Fruit fly (Drosophila melanogaster) whole organism, prepupa: Measurements from ENCODE around the gene Cad87A.

ENCODE experiments used
- Blimp-1 ChIP-seq: fragments of 200-800 bp; sonication (Bioruptor generic); optimal IDR thresholded peaks from 3 replicates; lab custom pipeline; 2017; ENCODE audit warnings: missing biosample characterization, missing genetic modification characterization, mild to moderate bottlenecking, moderate library complexity, missing genetic modification reagents
- CG10669 ChIP-seq: fragments of 200-800 bp; sonication (Bioruptor generic); optimal IDR thresholded peaks from 3 replicates; lab custom pipeline; 2018; ENCODE audit warnings: missing biosample characterization, mild to moderate bottlenecking, missing genetic modification characterization, moderate library complexity
- CG11294 ChIP-seq: fragments of 200-800 bp; sonication (Bioruptor generic); IDR thresholded peaks from 2 replicates; pipeline ENCODE4 v1.3.6; 2022; ENCODE audit warnings: missing biosample characterization, missing genetic modification characterization
- CG1621 ChIP-seq: fragments of 200-800 bp; sonication (Bioruptor generic); optimal IDR thresholded peaks from 3 replicates; lab custom pipeline; 2018; ENCODE audit warnings: missing biosample characterization, mild to moderate bottlenecking, missing genetic modification characterization
- CG16779 ChIP-seq: fragments of 200-800 bp; sonication (Bioruptor generic); optimal IDR thresholded peaks from 3 replicates; lab custom pipeline; 2017; ENCODE audit warnings: missing biosample characterization, mild to moderate bottlenecking, missing genetic modification characterization
- CG6276 ChIP-seq: fragments of 200-800 bp; sonication (Bioruptor generic); optimal IDR thresholded peaks from 2 replicates; lab custom pipeline; 2017; ENCODE audit warnings: missing biosample characterization, mild to moderate bottlenecking, missing genetic modification characterization
- CG6808 ChIP-seq: fragments of 200-800 bp; sonication (Bioruptor generic); optimal IDR thresholded peaks from 3 replicates; lab custom pipeline; 2017; ENCODE audit warnings: missing biosample characterization, missing genetic modification characterization, mild to moderate bottlenecking, moderate library complexity, missing genetic modification reagents
- CG8319 ChIP-seq: fragments of 200-800 bp; sonication (Bioruptor generic); optimal IDR thresholded peaks from 3 replicates; lab custom pipeline; 2016; ENCODE audit warnings: missing biosample characterization, missing genetic modification characterization
- CG8632 ChIP-seq: fragments of 200-800 bp; sonication (Bioruptor generic); optimal IDR thresholded peaks from 3 replicates; lab custom pipeline; 2016; ENCODE audit warnings: missing biosample characterization, missing genetic modification characterization
- OdsH ChIP-seq: fragments of 200-800 bp; sonication (Bioruptor generic); optimal IDR thresholded peaks from 3 replicates; lab custom pipeline; 2016; ENCODE audit warnings: missing biosample characterization, missing genetic modification characterization
- Sox102F ChIP-seq: fragments of 200-800 bp; sonication (Bioruptor generic); optimal IDR thresholded peaks from 2 replicates; lab custom pipeline; 2016; ENCODE audit warnings: missing biosample characterization, mild to moderate bottlenecking, missing genetic modification characterization
- esn ChIP-seq: fragments of 200-800 bp; sonication (Bioruptor generic); optimal IDR thresholded peaks from 2 replicates; lab custom pipeline; 2016; ENCODE audit warnings: missing biosample characterization, mild to moderate bottlenecking, missing genetic modification characterization, moderate library complexity
- fd85E ChIP-seq: fragments of 200-800 bp; sonication (Bioruptor generic); optimal IDR thresholded peaks from 3 replicates; lab custom pipeline; 2016; ENCODE audit warnings: missing biosample characterization, missing genetic modification characterization

DNA sequence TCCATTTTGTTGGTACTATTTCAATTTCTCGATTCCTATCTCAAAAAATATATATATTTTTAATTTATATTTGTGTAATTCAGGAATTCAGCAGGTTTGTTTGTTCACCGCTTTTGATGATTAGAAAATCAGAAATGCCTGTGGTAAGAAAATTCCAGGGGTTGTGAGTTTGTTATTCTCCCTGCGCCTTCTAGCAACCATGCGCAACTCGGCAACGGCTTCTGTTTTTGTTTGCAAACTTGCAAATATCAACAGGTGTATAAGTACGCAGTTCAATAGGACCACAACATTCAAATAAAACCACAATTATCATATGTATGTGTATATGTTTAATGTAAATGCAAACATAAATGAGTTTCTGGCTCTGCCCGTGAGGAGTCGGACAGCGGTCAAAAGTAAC lies 55.7 kb downstream of the Cad87A start, which contains the start of gene Dnali1:
- TF ChIP-seq Blimp-1 (GFP tag; lab: Kevin White, UChicago) = no peak
- TF ChIP-seq CG16779 (tag; lab: Kevin White, UChicago) = no peak
- TF ChIP-seq OdsH (GFP tag; lab: Kevin White, UChicago) = no peak
- no peak for TF ChIP-seq CG8632
- TF ChIP-seq CG8319 (GFP tag; lab: Kevin White, UChicago) = no peak
- no peak for TF ChIP-seq CG6276 (GFP tag; lab: Kevin White, UChicago)
- no peak for TF ChIP-seq CG1621
- no peak for TF ChIP-seq CG11294 (GFP tag; lab: Robert Waterston, UW)
- TF ChIP-seq CG6808 (GFP tag; lab: Kevin White, UChicago) = no peak
- no peak for TF ChIP-seq fd85E (GFP tag; lab: Kevin White, UChicago)
- TF ChIP-seq Sox102F = no peak
- TF ChIP-seq esn (GFP tag; lab: Kevin White, UChicago) = no peak
- TF ChIP-seq CG10669 (GFP tag; lab: Kevin White, UChicago) = no peak
